Worm (Caenorhabditis elegans): ENCODE results near the gene sir-2.2.

Gene sir-2.2

ce11 chrX:13306869-13307446 is 20.9 kb upstream of the sir-2.2 start:
- peak; percentile 89 for TF ChIP-seq him-1 (tag; optimal IDR thresholded peaks at IDR 0.05)
- TF ChIP-seq W03F9.2 (tag; optimal IDR thresholded peaks at IDR 0.05): peak; percentile 80
- peak; percentile 93 for TF ChIP-seq dao-5 (tag; optimal IDR thresholded peaks at IDR 0.05)

ce11 chrX:13307852-13308251 is 20.0 kb upstream of the sir-2.2 start:
- no peak for TF ChIP-seq W03F9.2 (tag; optimal IDR thresholded peaks at IDR 0.05)
- TF ChIP-seq dao-5 (tag; optimal IDR thresholded peaks at IDR 0.05): no peak
- TF ChIP-seq him-1 (tag; optimal IDR thresholded peaks at IDR 0.05): no peak

- TF ChIP-seq dao-5 (tag; optimal IDR thresholded peaks at IDR 0.05): no peak
- TF ChIP-seq W03F9.2 (tag; optimal IDR thresholded peaks at IDR 0.05): no peak
- TF ChIP-seq him-1 (tag; optimal IDR thresholded peaks at IDR 0.05): no peak
Observed at ce11 chrX:13308745-13309144, 19.1 kb upstream of the sir-2.2 start, which contains the start of gene srxa-8. TSS of gene srxa-8 (minus strand) at chrX:13308845.

ce11 chrX:13310763-13311162 is 17.1 kb upstream of the sir-2.2 start:
- TF ChIP-seq dao-5 (tag; optimal IDR thresholded peaks at IDR 0.05) (no peak), W03F9.2 (tag; optimal IDR thresholded peaks at IDR 0.05) (no peak), him-1 (tag; optimal IDR thresholded peaks at IDR 0.05) (no peak)

ce11 chrX:13311641-13312423 is 16.0 kb upstream of the sir-2.2 start, which contains the start of gene F46G10.1:
TSS of gene F46G10.1 (minus strand) at chrX:13311755.
- no peak for TF ChIP-seq dao-5 (tag; optimal IDR thresholded peaks at IDR 0.05)
- no peak for TF ChIP-seq W03F9.2 (tag; optimal IDR thresholded peaks at IDR 0.05)
- no peak for TF ChIP-seq him-1 (tag; optimal IDR thresholded peaks at IDR 0.05)

- TF ChIP-seq him-1 (tag; optimal IDR thresholded peaks at IDR 0.05): no peak
Observed at ce11 chrX:13315093-13315492, 12.8 kb upstream of the sir-2.2 start.

- TF ChIP-seq him-1 (tag; optimal IDR thresholded peaks at IDR 0.05): no peak
- TF ChIP-seq W03F9.2 (tag; optimal IDR thresholded peaks at IDR 0.05): no peak
- no peak for TF ChIP-seq dao-5 (tag; optimal IDR thresholded peaks at IDR 0.05)
Observed at ce11 chrX:13317532-13317931, 10.3 kb upstream of the sir-2.2 start.

- TF ChIP-seq dao-5 (tag; optimal IDR thresholded peaks at IDR 0.05) (no peak), him-1 (tag; optimal IDR thresholded peaks at IDR 0.05) (no peak), W03F9.2 (tag; optimal IDR thresholded peaks at IDR 0.05) (no peak)
Observed at ce11 chrX:13318316-13318715, 9.6 kb upstream of the sir-2.2 start.

ce11 chrX:13320575-13320974 is 7.3 kb upstream of the sir-2.2 start:
- TF ChIP-seq W03F9.2 (tag; optimal IDR thresholded peaks at IDR 0.05) (no peak), him-1 (tag; optimal IDR thresholded peaks at IDR 0.05) (no peak), dao-5 (tag; optimal IDR thresholded peaks at IDR 0.05) (no peak)

- TF ChIP-seq W03F9.2 (tag; optimal IDR thresholded peaks at IDR 0.05) (no peak), dao-5 (tag; optimal IDR thresholded peaks at IDR 0.05) (no peak), him-1 (tag; optimal IDR thresholded peaks at IDR 0.05) (no peak)
Observed at ce11 chrX:13322886-13323285, 5.0 kb upstream of the sir-2.2 start, which contains the start of gene F46G10.2. TSS of gene F46G10.2 (plus strand) at chrX:13322963.

ce11 chrX:13323697-13324096 is 4.2 kb upstream of the sir-2.2 start:
- no peak for TF ChIP-seq him-1 (tag; optimal IDR thresholded peaks at IDR 0.05)
- TF ChIP-seq dao-5 (tag; optimal IDR thresholded peaks at IDR 0.05): no peak
- no peak for TF ChIP-seq W03F9.2 (tag; optimal IDR thresholded peaks at IDR 0.05)

ce11 chrX:13324326-13324725 is 3.5 kb upstream of the sir-2.2 start:
- TF ChIP-seq dao-5 (tag; optimal IDR thresholded peaks at IDR 0.05): no peak
- no peak for TF ChIP-seq W03F9.2 (tag; optimal IDR thresholded peaks at IDR 0.05)

ce11 chrX:13325039-13325438 is 2.8 kb upstream of the sir-2.2 start:
- TF ChIP-seq dao-5 (tag; optimal IDR thresholded peaks at IDR 0.05) (no peak), him-1 (tag; optimal IDR thresholded peaks at IDR 0.05) (no peak), W03F9.2 (tag; optimal IDR thresholded peaks at IDR 0.05) (no peak)

ce11 chrX:13328868-13329267 is 1.0 kb downstream of the sir-2.2 start:
- TF ChIP-seq W03F9.2 (tag; optimal IDR thresholded peaks at IDR 0.05) (peak; percentile 63), him-1 (tag; optimal IDR thresholded peaks at IDR 0.05) (no peak)

ce11 chrX:13331386-13331785 is 3.5 kb downstream of the sir-2.2 start, which contains the start of gene sir-2.3:
TSS of gene sir-2.3 (plus strand) at chrX:13331686.
- TF ChIP-seq him-1 (tag; optimal IDR thresholded peaks at IDR 0.05) (no peak), dao-5 (tag; optimal IDR thresholded peaks at IDR 0.05) (no peak), W03F9.2 (tag; optimal IDR thresholded peaks at IDR 0.05) (no peak)

Measured in whole organism, L4/young adult.